Fruit fly (Drosophila melanogaster): ENCODE data around the gene ldd.

ldd gene

DNA sequence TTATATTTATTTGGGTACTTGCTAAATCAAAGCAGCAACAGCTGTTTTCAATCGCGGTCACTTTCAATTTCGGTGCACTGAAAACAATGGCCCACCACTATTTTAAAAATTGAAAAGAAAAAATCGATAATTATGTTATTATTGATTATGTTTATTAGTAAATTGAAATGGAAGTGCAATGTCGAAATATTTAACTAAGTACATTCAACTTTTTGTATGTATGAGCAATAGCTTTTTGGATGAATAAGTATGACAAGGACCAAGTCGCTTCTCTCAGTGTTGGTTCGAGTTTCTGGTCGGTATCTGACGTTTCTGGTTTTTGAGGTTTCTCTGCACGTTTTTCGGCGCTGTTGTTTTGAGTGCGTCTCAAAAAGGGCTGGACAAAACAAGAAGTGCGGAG, 742 bp downstream of the ldd start (continued):
- peak; percentile 29; the same call in 1 of the 2 replicates for TF ChIP-seq Taf1 (GFP tag; IDR thresholded peaks at IDR 0.05)
- no peak for TF ChIP-seq Scr (GFP tag; IDR thresholded peaks at IDR 0.05; ENCODE audit: partially characterized antibody)
- peak; percentile 65 for TF ChIP-seq CG14441 (GFP tag; IDR thresholded peaks at IDR 0.05)
- peak; percentile 48; the same call in 1 of the 2 replicates for TF ChIP-seq CG7372 (GFP tag; IDR thresholded peaks at IDR 0.05)
- 0 out of 2 replicates have a peak, but pooled peaks have one; percentile 35 for TF ChIP-seq Nf-YA (GFP tag; IDR thresholded peaks at IDR 0.05)
- TF ChIP-seq Fer2 (tag; optimal IDR thresholded peaks at IDR 0.05), result peak; percentile 7
- TF ChIP-seq Sin3A (optimal IDR thresholded peaks at IDR 0.05), result no peak
- no peak for TF ChIP-seq CG14860 (GFP tag; IDR thresholded peaks at IDR 0.05; ENCODE audit: partially characterized antibody)
- peak; percentile 60 for TF ChIP-seq CG3847 (GFP tag; IDR thresholded peaks at IDR 0.05)
- no peak for TF ChIP-seq kay (GFP tag; optimal IDR thresholded peaks at IDR 0.05)
- TF ChIP-seq CG15269 (tag; optimal IDR thresholded peaks at IDR 0.05), result peak; percentile 79
- peak; percentile 13; the same call in 1 of the 2 replicates for TF ChIP-seq Rx (GFP tag; IDR thresholded peaks at IDR 0.05)
- no peak for TF ChIP-seq CG7928 (GFP tag; optimal IDR thresholded peaks at IDR 0.05)
- peak; percentile 68 for TF ChIP-seq H2.0 (GFP tag; IDR thresholded peaks at IDR 0.05)
- TF ChIP-seq CG10543 (GFP tag; optimal IDR thresholded peaks at IDR 0.05), result no peak
- no peak for TF ChIP-seq CG16779 (GFP tag; IDR thresholded peaks at IDR 0.05)
- TF ChIP-seq CG32767 (GFP tag; IDR thresholded peaks at IDR 0.05), result no peak; the same call in 1 of the 2 replicates
- no peak for TF ChIP-seq gt (GFP tag; IDR thresholded peaks at IDR 0.05)
- TF ChIP-seq klu (GFP tag; IDR thresholded peaks at IDR 0.05), result peak; percentile 39; the same call in 1 of the 2 replicates
- TF ChIP-seq sc (optimal IDR thresholded peaks at IDR 0.05), result no peak
- TF ChIP-seq sc (GFP tag; optimal IDR thresholded peaks at IDR 0.05), result peak; percentile 52
- TF ChIP-seq CG10366 (GFP tag; IDR thresholded peaks at IDR 0.05), result peak; percentile 48; the same call in 1 of the 2 replicates
- TF ChIP-seq zfh2 (GFP tag; optimal IDR thresholded peaks at IDR 0.05), result peak; percentile 14
- TF ChIP-seq CHES-1-like (GFP tag; optimal IDR thresholded peaks at IDR 0.05), result no peak
- no peak; the same call in 1 of the 2 replicates for TF ChIP-seq MBD-R2 (GFP tag; IDR thresholded peaks at IDR 0.05)
- TF ChIP-seq Antp (GFP tag; optimal IDR thresholded peaks at IDR 0.05), result peak; percentile 32
- TF ChIP-seq fd102C (GFP tag; optimal IDR thresholded peaks at IDR 0.05), result no peak
- TF ChIP-seq maf-S (GFP tag; optimal IDR thresholded peaks at IDR 0.05), result peak; percentile 11
- peak; percentile 5 for TF ChIP-seq Bdp1 (GFP tag; optimal IDR thresholded peaks at IDR 0.05)
- peak; percentile 30 for TF ChIP-seq CG12071 (GFP tag; optimal IDR thresholded peaks at IDR 0.05)
- TF ChIP-seq Oaz (GFP tag; IDR thresholded peaks at IDR 0.05), result peak; percentile 22; the same call in 1 of the 2 replicates
- no peak for TF ChIP-seq en (GFP tag; optimal IDR thresholded peaks at IDR 0.05)
- peak; percentile 20 for TF ChIP-seq CG16863 (GFP tag; optimal IDR thresholded peaks at IDR 0.05)
- TF ChIP-seq CG9609 (GFP tag; optimal IDR thresholded peaks at IDR 0.05), result peak; percentile 30
- no peak for TF ChIP-seq kni (GFP tag; optimal IDR thresholded peaks at IDR 0.05)
- peak; percentile 17 for TF ChIP-seq CG8290 (GFP tag; optimal IDR thresholded peaks at IDR 0.05)
- TF ChIP-seq CG8290 (tag; optimal IDR thresholded peaks at IDR 0.05), result peak in 1 of 2 experiments; percentile 60
- no peak for TF ChIP-seq CG42726 (GFP tag; IDR thresholded peaks at IDR 0.05; ENCODE audit: partially characterized antibody)
- no peak for TF ChIP-seq cas (GFP tag; IDR thresholded peaks at IDR 0.05)
- TF ChIP-seq Asciz (GFP tag; optimal IDR thresholded peaks at IDR 0.05), result peak; percentile 50
- peak; percentile 49 for TF ChIP-seq jing (GFP tag; optimal IDR thresholded peaks at IDR 0.05)
- peak; percentile 63 for TF ChIP-seq CG10654 (GFP tag; optimal IDR thresholded peaks at IDR 0.05)
- peak; percentile 72 for TF ChIP-seq CG2120 (GFP tag; optimal IDR thresholded peaks at IDR 0.05)
- TF ChIP-seq corto (GFP tag; optimal IDR thresholded peaks at IDR 0.05), result peak; percentile 13
- peak; percentile 51 for TF ChIP-seq Max (GFP tag; optimal IDR thresholded peaks at IDR 0.05)
- TF ChIP-seq jigr1 (GFP tag; IDR thresholded peaks at IDR 0.05), result no peak
- no peak for TF ChIP-seq Hr39 (optimal IDR thresholded peaks at IDR 0.05)
- TF ChIP-seq CG8924 (tag; optimal IDR thresholded peaks at IDR 0.05), result peak; percentile 76
- TF ChIP-seq wor (GFP tag; IDR thresholded peaks at IDR 0.05), result peak; percentile 65
- no peak for TF ChIP-seq sna (GFP tag; IDR thresholded peaks at IDR 0.05; ENCODE audit: partially characterized antibody)
- TF ChIP-seq insv (GFP tag; optimal IDR thresholded peaks at IDR 0.05), result no peak
- no peak for TF ChIP-seq crol (GFP tag; IDR thresholded peaks at IDR 0.05)
- TF ChIP-seq BtbVII (GFP tag; optimal IDR thresholded peaks at IDR 0.05), result peak; percentile 27
